Fruit fly (Drosophila melanogaster) whole organism, prepupa: ENCODE data around the gene Arl2.

ENCODE experiments used
- CG3032 ChIP-seq: fragments of 200-800 bp; optimal IDR thresholded peaks from 2 replicates; lab custom pipeline; 2019; ENCODE audit warnings: missing biosample characterization, mild to moderate bottlenecking, missing genetic modification characterization, moderate library complexity
- Lpt ChIP-seq: fragments of 200-800 bp; sonication (Bioruptor generic); optimal IDR thresholded peaks from 3 replicates; lab custom pipeline; 2016; ENCODE audit warnings: missing biosample characterization, missing genetic modification characterization
- Sox15 ChIP-seq: fragments of 200-800 bp; sonication (Bioruptor generic); optimal IDR thresholded peaks from 3 replicates; lab custom pipeline; 2016; ENCODE audit warnings: missing biosample characterization, missing genetic modification characterization
- fkh ChIP-seq: fragments of 200-800 bp; sonication (Bioruptor generic); optimal IDR thresholded peaks from 3 replicates; lab custom pipeline; 2017; ENCODE audit warnings: missing biosample characterization, mild to moderate bottlenecking, missing genetic modification characterization, moderate library complexity

dm6 chr3R:8326884-8327283, 14.0 kb upstream of the Arl2 start:
- TF ChIP-seq CG3032: no peak
- no peak for TF ChIP-seq Lpt
- peak; percentile 33 for TF ChIP-seq fkh
- no peak for TF ChIP-seq Sox15 (GFP tag; lab: Kevin White, UChicago)
